Fruit fly (Drosophila melanogaster): ENCODE data around the gene CG34456.

Gene CG34456

dm6 chr3L:9335711-9336110 lies 26.2 kb upstream of the CG34456 start (continued):
- TF ChIP-seq tna (GFP tag; IDR thresholded peaks at IDR 0.05; ENCODE audit: partially characterized antibody) = no peak
- TF ChIP-seq Lhr (GFP tag; optimal IDR thresholded peaks at IDR 0.05) = no peak
- TF ChIP-seq ssp (GFP tag; IDR thresholded peaks at IDR 0.05) = no peak
- TF ChIP-seq sc (optimal IDR thresholded peaks at IDR 0.05) = no peak
- no peak for TF ChIP-seq sc (GFP tag; optimal IDR thresholded peaks at IDR 0.05)
- peak in 1 of 2 experiments; percentile 50 for TF ChIP-seq Eip74EF (GFP tag; optimal IDR thresholded peaks at IDR 0.05)
- TF ChIP-seq CG31441 (GFP tag; IDR thresholded peaks at IDR 0.05) = no peak
- TF ChIP-seq CG18011 (GFP tag; optimal IDR thresholded peaks at IDR 0.05) = no peak
- TF ChIP-seq Dip3 (GFP tag; optimal IDR thresholded peaks at IDR 0.05) = no peak
- TF ChIP-seq B-H2 (GFP tag; optimal IDR thresholded peaks at IDR 0.05) = no peak
- TF ChIP-seq slbo (GFP tag; IDR thresholded peaks at IDR 0.05) = peak; percentile 50
- TF ChIP-seq CG5953 (GFP tag; IDR thresholded peaks at IDR 0.05) = no peak
- TF ChIP-seq pan (optimal IDR thresholded peaks at IDR 0.05) = no peak
- TF ChIP-seq pan (GFP tag; optimal IDR thresholded peaks at IDR 0.05 in 1 of 2, IDR thresholded peaks at IDR 0.05 in 1 of 2) = peak in 1 of 2 experiments; percentile 52
- TF ChIP-seq sob (GFP tag; IDR thresholded peaks at IDR 0.05) = no peak
- TF ChIP-seq gsb (GFP tag; IDR thresholded peaks at IDR 0.05) = no peak
- no peak for TF ChIP-seq CG6254 (GFP tag; optimal IDR thresholded peaks at IDR 0.05)
- no peak for TF ChIP-seq CG4360 (GFP tag; IDR thresholded peaks at IDR 0.05)
- TF ChIP-seq CG33213 (GFP tag; optimal IDR thresholded peaks at IDR 0.05) = no peak
- TF ChIP-seq twi (tag; optimal IDR thresholded peaks at IDR 0.05) = no peak
- TF ChIP-seq inv (GFP tag; IDR thresholded peaks at IDR 0.05; ENCODE audit: partially characterized antibody) = no peak
- no peak for TF ChIP-seq CG11093 (GFP tag; IDR thresholded peaks at IDR 0.05)
- no peak for TF ChIP-seq z (GFP tag; IDR thresholded peaks at IDR 0.05)
- no peak for TF ChIP-seq CG12236 (GFP tag; optimal IDR thresholded peaks at IDR 0.05)
- TF ChIP-seq Taf1 (GFP tag; IDR thresholded peaks at IDR 0.05) = no peak
- TF ChIP-seq CG3838 (GFP tag; optimal IDR thresholded peaks at IDR 0.05) = no peak
- no peak for TF ChIP-seq CG3407 (GFP tag; optimal IDR thresholded peaks at IDR 0.05)
- no peak for TF ChIP-seq CG16815 (GFP tag; optimal IDR thresholded peaks at IDR 0.05)
- no peak for TF ChIP-seq CG7745 (tag; optimal IDR thresholded peaks at IDR 0.05)
- no peak for TF ChIP-seq Sry-δ (GFP tag; optimal IDR thresholded peaks at IDR 0.05)
- no peak for TF ChIP-seq CG15479 (GFP tag; optimal IDR thresholded peaks at IDR 0.05)
- TF ChIP-seq BtbVII (GFP tag; optimal IDR thresholded peaks at IDR 0.05) = no peak
- 0 out of 2 replicates have a peak, but pooled peaks have one; percentile 32 for TF ChIP-seq bbx (GFP tag; IDR thresholded peaks at IDR 0.05; ENCODE audit: partially characterized antibody)
- no peak for TF ChIP-seq zfh2 (GFP tag; optimal IDR thresholded peaks at IDR 0.05)
- TF ChIP-seq bcd (GFP tag; optimal IDR thresholded peaks at IDR 0.05) = no peak
- no peak for TF ChIP-seq MBD-R2 (GFP tag; IDR thresholded peaks at IDR 0.05)
- no peak for TF ChIP-seq gcm2 (GFP tag; optimal IDR thresholded peaks at IDR 0.05)
- TF ChIP-seq h (optimal IDR thresholded peaks at IDR 0.05) = no peak
- no peak for TF ChIP-seq otp (GFP tag; IDR thresholded peaks at IDR 0.05)
- TF ChIP-seq CG3726 (GFP tag; IDR thresholded peaks at IDR 0.05) = no peak
- TF ChIP-seq Dll (GFP tag; IDR thresholded peaks at IDR 0.05; ENCODE audit: partially characterized antibody) = no peak
- TF ChIP-seq bowl (GFP tag; IDR thresholded peaks at IDR 0.05) = no peak
- no peak for TF ChIP-seq usp (GFP tag; optimal IDR thresholded peaks at IDR 0.05)
- no peak for TF ChIP-seq Sin3A (optimal IDR thresholded peaks at IDR 0.05)
- no peak for TF ChIP-seq seq (GFP tag; IDR thresholded peaks at IDR 0.05)
- no peak for TF ChIP-seq oc (tag; optimal IDR thresholded peaks at IDR 0.05)
- TF ChIP-seq CG9215 (GFP tag; IDR thresholded peaks at IDR 0.05) = no peak
- TF ChIP-seq CTCF (GFP tag; optimal IDR thresholded peaks at IDR 0.05) = no peak
- TF ChIP-seq CG18764 (GFP tag; optimal IDR thresholded peaks at IDR 0.05) = no peak
- no peak for TF ChIP-seq maf-S (GFP tag; optimal IDR thresholded peaks at IDR 0.05)
- no peak for TF ChIP-seq CG12219 (GFP tag; optimal IDR thresholded peaks at IDR 0.05)
- no peak for TF ChIP-seq pb (GFP tag; optimal IDR thresholded peaks at IDR 0.05)
- TF ChIP-seq CG32767 (GFP tag; IDR thresholded peaks at IDR 0.05) = no peak
- peak; percentile 33; the same call in 2 of the 3 replicates for TF ChIP-seq HLH4C (GFP tag; IDR thresholded peaks at IDR 0.05; ENCODE audit: partially characterized antibody)

All from whole organism, embryonic.